Worm (Caenorhabditis elegans) whole organism, late embryonic: Measurements from ENCODE around the gene C03E10.3.

Experiments
- ama-1 ChIP-seq: fragments of 150-350 bp; optimal IDR thresholded peaks from 2 replicates; lab custom pipeline; 2014
- ceh-18 ChIP-seq: sonication (generic microtip); optimal IDR thresholded peaks from 2 replicates; lab custom pipeline; 2016; ENCODE audit warnings: missing genetic modification characterization, missing compliant biosample characterization
- ceh-24 ChIP-seq: sonication (generic microtip); optimal IDR thresholded peaks from 2 replicates; lab custom pipeline; 2016; ENCODE audit warnings: mild to moderate bottlenecking, missing genetic modification characterization, missing compliant biosample characterization
- hlh-15 ChIP-seq: sonication (generic microtip); optimal IDR thresholded peaks from 2 replicates; lab custom pipeline; 2016; ENCODE audit warnings: missing genetic modification characterization, missing compliant biosample characterization
- hlh-6 ChIP-seq: sonication (generic microtip); optimal IDR thresholded peaks from 2 replicates; lab custom pipeline; 2016; ENCODE audit warnings: missing genotype, missing genetic modification characterization, missing compliant biosample characterization
- lin-11 ChIP-seq: fragments of 200-800 bp; sonication (Bioruptor generic); optimal IDR thresholded peaks from 2 replicates; lab custom pipeline; 2018; ENCODE audit warnings: mild to moderate bottlenecking, missing genetic modification characterization, missing compliant biosample characterization
- nhr-232 ChIP-seq: sonication (generic microtip); optimal IDR thresholded peaks from 2 replicates; lab custom pipeline; 2016; ENCODE audit warnings: missing genetic modification characterization, missing compliant biosample characterization
- pha-4 ChIP-seq: fragments of 150-350 bp; optimal IDR thresholded peaks from 2 replicates; lab custom pipeline; 2018; ENCODE audit warnings: missing biosample characterization, missing genetic modification reagents, missing genetic modification characterization
- pqm-1 ChIP-seq: sonication (generic microtip); optimal IDR thresholded peaks from 2 replicates; lab custom pipeline; 2016; ENCODE audit warnings: missing genetic modification characterization, missing compliant biosample characterization
- syd-9 ChIP-seq: sonication (generic microtip); optimal IDR thresholded peaks from 2 replicates; lab custom pipeline; 2016; ENCODE audit warnings: mild to moderate bottlenecking, missing genetic modification characterization, moderate library complexity, missing compliant biosample characterization

- TF ChIP-seq hlh-6 (tag; lab: Kevin White, UChicago) (no peak), ceh-24 (no peak), ceh-18 (tag; lab: Kevin White, UChicago) (no peak), nhr-232 (tag; lab: Kevin White, UChicago) (no peak), ama-1 (lab: Kevin White, UChicago) (no peak), pqm-1 (no peak), lin-11 (tag; lab: Kevin White, UChicago) (no peak), syd-9 (tag; lab: Kevin White, UChicago) (no peak), hlh-15 (tag; lab: Kevin White, UChicago) (no peak), pha-4 (tag; lab: Kevin White, UChicago) (no peak)
Measured at ce11 chrV:11335757-11336418, 49.7 kb downstream of the C03E10.3 start.
